Worm (Caenorhabditis elegans): Measurements from ENCODE around the gene ZK616.1.

DNA sequence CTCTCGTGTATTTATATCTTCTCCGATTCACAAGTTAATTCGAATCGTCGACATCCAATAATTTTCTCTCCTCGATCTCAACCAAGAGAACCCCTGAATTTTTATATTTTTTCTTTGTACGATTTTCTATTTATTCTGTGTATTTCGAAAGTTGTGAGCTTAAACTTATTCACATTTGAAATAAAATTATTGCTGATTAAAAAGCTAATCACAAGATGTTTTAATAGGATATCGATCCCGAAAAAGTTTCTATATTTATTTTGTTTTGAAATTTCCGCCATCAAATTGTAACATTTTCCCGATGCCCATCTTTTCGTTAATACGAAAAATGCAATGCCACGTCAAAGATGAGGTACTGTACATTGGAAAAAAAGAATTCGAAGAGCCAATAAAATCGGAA is 3.9 kb upstream of the ZK616.1 start, which contains the start of gene ZK616.3:
- no peak for TF ChIP-seq mep-1 (tag; optimal IDR thresholded peaks at IDR 0.05)
- no peak for TF ChIP-seq egl-27 (tag; optimal IDR thresholded peaks at IDR 0.05)
- no peak for TF ChIP-seq mdl-1 (tag; optimal IDR thresholded peaks at IDR 0.05)
- no peak for TF ChIP-seq nhr-76 (tag; optimal IDR thresholded peaks at IDR 0.05)
- no peak for TF ChIP-seq fkh-10 (GFP tag; optimal IDR thresholded peaks at IDR 0.05)
- no peak for TF ChIP-seq lin-35 (GFP tag; optimal IDR thresholded peaks at IDR 0.05)
- no peak for TF ChIP-seq skn-1 (tag; optimal IDR thresholded peaks at IDR 0.05)
- no peak for TF ChIP-seq unc-62 (GFP tag; optimal IDR thresholded peaks at IDR 0.05)
- TF ChIP-seq alr-1 (tag; optimal IDR thresholded peaks at IDR 0.05; ENCODE audit: borderline replicate concordance) = no peak
- no peak for TF ChIP-seq snpc-4 (tag; optimal IDR thresholded peaks at IDR 0.05)

Measured in whole organism, L1 larva.